Worm (Caenorhabditis elegans) whole organism, young adult: ENCODE results near the gene slc-36.2.

Experiments used
- B0019.2 ChIP-seq: fragments of 200-800 bp; sonication (Bioruptor generic); conservative IDR thresholded peaks from 2 replicates; pipeline ENCODE4 v1.3.6; 2022; ENCODE audit warnings: missing genetic modification reagents, missing genetic modification characterization, missing compliant biosample characterization
- B0261.1 ChIP-seq: sonication (generic microtip); optimal IDR thresholded peaks from 2 replicates; lab custom pipeline; 2016; ENCODE audit warnings: mild to moderate bottlenecking, missing genetic modification characterization, moderate library complexity, missing compliant biosample characterization
- C17E4.6 ChIP-seq: fragments of 200-800 bp; sonication (Bioruptor generic); IDR thresholded peaks from 2 replicates; pipeline ENCODE4 v1.3.6; 2022; ENCODE audit warnings: missing genetic modification reagents, missing genetic modification characterization, missing compliant biosample characterization
- D2030.7 ChIP-seq: fragments of 200-800 bp; sonication (Bioruptor generic); IDR thresholded peaks from 2 replicates; pipeline ENCODE4 v1.3.6; 2022; ENCODE audit warnings: missing genetic modification reagents, missing genetic modification characterization, missing compliant biosample characterization
- F10E7.11 ChIP-seq: sonication (generic microtip); optimal IDR thresholded peaks from 2 replicates; lab custom pipeline; 2017; ENCODE audit warnings: mild to moderate bottlenecking, missing genetic modification characterization, moderate library complexity, missing compliant biosample characterization
- F49E8.2 ChIP-seq: sonication (generic microtip); optimal IDR thresholded peaks from 3 replicates; lab custom pipeline; 2017; ENCODE audit warnings: missing genetic modification characterization, mild to moderate bottlenecking, missing compliant biosample characterization, antibody characterized with exemption, moderate library complexity; ENCODE audit not compliant: insufficient read depth
- K11D2.4 ChIP-seq: fragments of 200-800 bp; sonication (Bioruptor generic); IDR thresholded peaks from 2 replicates; pipeline ENCODE4 v1.3.6; 2022; ENCODE audit warnings: missing genetic modification reagents, missing genetic modification characterization, missing compliant biosample characterization
- T07F8.4 ChIP-seq: sonication (generic microtip); optimal IDR thresholded peaks from 2 replicates; lab custom pipeline; 2016; ENCODE audit warnings: mild to moderate bottlenecking, missing genetic modification characterization, moderate library complexity, missing compliant biosample characterization
- Y67H2A.10 ChIP-seq: fragments of 200-800 bp; sonication (Bioruptor generic); conservative IDR thresholded peaks from 2 replicates; pipeline ENCODE4 v1.3.6; 2022; ENCODE audit warnings: missing genetic modification reagents, missing genetic modification characterization, missing compliant biosample characterization
- Y79H2A.3 ChIP-seq: fragments of 200-800 bp; sonication (Bioruptor generic); conservative IDR thresholded peaks from 2 replicates; pipeline ENCODE4 v1.3.6; 2022; ENCODE audit warnings: missing genetic modification reagents, missing genetic modification characterization, missing compliant biosample characterization
- ama-1 ChIP-seq, 3 experiments: fragments of 150-350 bp in 1 of 3; sonication (generic microtip) in 2 of 3; optimal IDR thresholded peaks; 2 replicates each; lab custom pipeline; 2014 to 2018; ENCODE audit warnings: missing biosample characterization in 2 of 3, missing genetic modification characterization in 2 of 3, missing genetic modification reagents in 2 of 3
- aptf-3 ChIP-seq: fragments of 200-800 bp; sonication (Bioruptor generic); IDR thresholded peaks from 2 replicates; pipeline ENCODE4 v1.3.6; 2022; ENCODE audit warnings: missing genetic modification characterization, missing compliant biosample characterization
- athp-1 ChIP-seq: sonication (generic microtip); optimal IDR thresholded peaks from 2 replicates; lab custom pipeline; 2017; ENCODE audit warnings: mild to moderate bottlenecking, missing genetic modification characterization, missing compliant biosample characterization
- attf-6 ChIP-seq: fragments of 200-800 bp; sonication (Bioruptor generic); IDR thresholded peaks from 2 replicates; pipeline ENCODE4 v1.3.6; 2022; ENCODE audit warnings: missing genetic modification reagents, missing genetic modification characterization, missing compliant biosample characterization
- bed-1 ChIP-seq: fragments of 200-800 bp; sonication (Bioruptor generic); IDR thresholded peaks from 2 replicates; pipeline ENCODE4 v1.3.6; 2022; ENCODE audit warnings: missing genetic modification reagents, missing genetic modification characterization, missing compliant biosample characterization
- bed-2 ChIP-seq: fragments of 200-800 bp; sonication (Bioruptor generic); IDR thresholded peaks from 2 replicates; pipeline ENCODE4 v1.3.6; 2022; ENCODE audit warnings: missing genetic modification reagents, missing genetic modification characterization, missing compliant biosample characterization
- ccch-3 ChIP-seq: fragments of 200-800 bp; sonication (Bioruptor generic); optimal IDR thresholded peaks from 2 replicates; lab custom pipeline; 2018; ENCODE audit warnings: mild to moderate bottlenecking, missing genetic modification characterization, missing compliant biosample characterization
- ceh-40 ChIP-seq: fragments of 200-800 bp; sonication (Bioruptor generic); IDR thresholded peaks from 2 replicates; pipeline ENCODE4 v1.3.6; 2022; ENCODE audit warnings: missing genetic modification characterization, missing compliant biosample characterization
- ceh-79 ChIP-seq: sonication (generic microtip); optimal IDR thresholded peaks from 2 replicates; lab custom pipeline; 2017; ENCODE audit warnings: mild to moderate bottlenecking, missing genetic modification characterization, missing compliant biosample characterization
- chd-7 ChIP-seq: sonication (generic microtip); optimal IDR thresholded peaks from 2 replicates; lab custom pipeline; 2016; ENCODE audit warnings: mild to moderate bottlenecking, missing genetic modification characterization, moderate library complexity, missing compliant biosample characterization
- dpff-1 ChIP-seq: sonication (generic microtip); optimal IDR thresholded peaks from 2 replicates; lab custom pipeline; 2017; ENCODE audit warnings: mild to moderate bottlenecking, missing genetic modification characterization, missing compliant biosample characterization
- efl-1 ChIP-seq: fragments of 150-350 bp; optimal IDR thresholded peaks from 2 replicates; lab custom pipeline; 2014; ENCODE audit warnings: missing biosample characterization, missing genetic modification reagents, missing genetic modification characterization
- egl-18 ChIP-seq: fragments of 200-800 bp; sonication (Bioruptor generic); IDR thresholded peaks from 2 replicates; pipeline ENCODE4 v1.3.6; 2022; ENCODE audit warnings: missing genetic modification reagents, missing genetic modification characterization, missing compliant biosample characterization
- egl-44 ChIP-seq: fragments of 200-800 bp; sonication (Bioruptor generic); IDR thresholded peaks from 2 replicates; pipeline ENCODE4 v1.3.6; 2022; ENCODE audit warnings: missing genetic modification reagents, missing genetic modification characterization, missing compliant biosample characterization
- fkh-3 ChIP-seq: sonication (generic microtip); optimal IDR thresholded peaks from 2 replicates; lab custom pipeline; 2016; ENCODE audit warnings: mild to moderate bottlenecking, missing genetic modification characterization, missing compliant biosample characterization
- him-1 ChIP-seq: sonication (generic microtip); optimal IDR thresholded peaks from 2 replicates; lab custom pipeline; 2016; ENCODE audit warnings: missing genotype, missing genetic modification reagents, missing genetic modification characterization, missing compliant biosample characterization
- hmg-1.2 ChIP-seq: fragments of 200-800 bp; sonication (Bioruptor generic); IDR thresholded peaks from 2 replicates; pipeline ENCODE4 v1.3.6; 2022; ENCODE audit warnings: missing genetic modification reagents, missing genetic modification characterization, missing compliant biosample characterization
- hmg-20 ChIP-seq: fragments of 200-800 bp; sonication (Bioruptor generic); IDR thresholded peaks from 2 replicates; pipeline ENCODE4 v1.3.6; 2022; ENCODE audit warnings: missing genetic modification reagents, missing genetic modification characterization, missing compliant biosample characterization
- hrde-1 ChIP-seq: sonication (generic microtip); optimal IDR thresholded peaks from 2 replicates; lab custom pipeline; 2016; ENCODE audit warnings: missing genetic modification characterization, mild to moderate bottlenecking, missing compliant biosample characterization, moderate library complexity, missing genotype, missing genetic modification reagents, borderline replicate concordance
- madf-10 ChIP-seq: sonication (generic microtip); optimal IDR thresholded peaks from 2 replicates; lab custom pipeline; 2016; ENCODE audit warnings: mild to moderate bottlenecking, missing genetic modification characterization, missing compliant biosample characterization
- mcd-1 ChIP-seq: fragments of 200-800 bp; sonication (Bioruptor generic); IDR thresholded peaks from 2 replicates; pipeline ENCODE4 v1.3.6; 2022; ENCODE audit warnings: missing genetic modification reagents, missing genetic modification characterization, missing compliant biosample characterization
- mes-4 ChIP-seq: sonication (generic microtip); optimal IDR thresholded peaks from 2 replicates; lab custom pipeline; 2016; ENCODE audit warnings: missing genotype, missing genetic modification characterization, missing compliant biosample characterization
- rec-8 ChIP-seq, 2 experiments: sonication (generic microtip); optimal IDR thresholded peaks; 2 replicates each; lab custom pipeline; 2016; ENCODE audit warnings: mild to moderate bottlenecking in 2 of 2, missing genetic modification characterization in 2 of 2, missing genetic modification reagents in 2 of 2, missing genotype in 2 of 2, missing biosample characterization in 1 of 2, missing compliant biosample characterization in 1 of 2, moderate library complexity in 1 of 2
- snpc-1.1 ChIP-seq: sonication (generic microtip); optimal IDR thresholded peaks from 2 replicates; lab custom pipeline; 2017; ENCODE audit warnings: missing genetic modification characterization, mild to moderate bottlenecking, missing compliant biosample characterization, antibody characterized with exemption, moderate library complexity, missing genotype, missing genetic modification reagents; ENCODE audit not compliant: insufficient read depth
- snpc-3.4 ChIP-seq: sonication (generic microtip); optimal IDR thresholded peaks from 2 replicates; lab custom pipeline; 2017; ENCODE audit warnings: missing genetic modification characterization, mild to moderate bottlenecking, missing compliant biosample characterization, antibody characterized with exemption, moderate library complexity, missing genotype, missing genetic modification reagents
- sptf-2 ChIP-seq: fragments of 200-800 bp; sonication (Bioruptor generic); optimal IDR thresholded peaks from 2 replicates; lab custom pipeline; 2018; ENCODE audit warnings: mild to moderate bottlenecking, missing genetic modification characterization, missing compliant biosample characterization
- tbp1 ChIP-seq: fragments of 200-800 bp; sonication (Bioruptor generic); optimal IDR thresholded peaks from 2 replicates; lab custom pipeline; 2018; ENCODE audit warnings: mild to moderate bottlenecking, missing genetic modification characterization, missing compliant biosample characterization
- tbx-9 ChIP-seq: sonication (generic microtip); optimal IDR thresholded peaks from 2 replicates; lab custom pipeline; 2016; ENCODE audit warnings: borderline replicate concordance, missing genetic modification characterization, inconsistent platforms, missing compliant biosample characterization
- unc-62 ChIP-seq: fragments of 150-350 bp; optimal IDR thresholded peaks from 2 replicates; lab custom pipeline; 2014; ENCODE audit warnings: missing biosample characterization, missing genetic modification reagents, missing genetic modification characterization
- ztf-18 ChIP-seq: sonication (generic microtip); optimal IDR thresholded peaks from 2 replicates; lab custom pipeline; 2016; ENCODE audit warnings: missing genotype, mild to moderate bottlenecking, missing genetic modification characterization, missing compliant biosample characterization
- ztf-25 ChIP-seq: fragments of 200-800 bp; sonication (Bioruptor generic); IDR thresholded peaks from 2 replicates; pipeline ENCODE4 v1.3.6; 2022; ENCODE audit warnings: missing genetic modification reagents, missing genetic modification characterization, missing compliant biosample characterization
- ztf-3 ChIP-seq: fragments of 200-800 bp; sonication (Bioruptor generic); optimal IDR thresholded peaks from 2 replicates; lab custom pipeline; 2018; ENCODE audit warnings: mild to moderate bottlenecking, missing genetic modification characterization, missing compliant biosample characterization

slc-36.2 gene

DNA sequence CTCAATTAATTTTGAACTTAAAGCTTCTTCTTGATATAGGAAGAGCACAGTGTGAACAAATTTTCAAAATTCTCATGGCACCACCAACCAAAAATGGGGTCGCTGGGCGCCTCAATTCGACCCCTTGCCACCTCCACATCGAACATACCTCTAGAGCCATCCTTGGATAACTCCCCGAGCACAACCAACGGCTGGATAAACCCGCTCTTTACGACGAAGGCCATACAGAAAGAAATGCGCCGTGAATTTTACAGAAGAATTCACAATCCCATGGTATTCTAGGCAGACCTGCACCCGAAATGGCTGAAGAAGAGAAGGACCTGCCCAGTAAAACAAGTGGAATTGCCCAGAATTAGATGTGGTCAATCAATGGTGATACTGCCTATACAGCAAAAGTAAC is 19.8 kb upstream of the slc-36.2 start:
- no peak for TF ChIP-seq egl-18 (GFP tag; lab: Robert Waterston, UW)
- TF ChIP-seq B0261.1 (tag; lab: Kevin White, UChicago), result no peak
- TF ChIP-seq tbp1, result no peak
- no peak for TF ChIP-seq tbx-9 (tag; lab: Kevin White, UChicago)
- no peak for TF ChIP-seq attf-6 (GFP tag; lab: Robert Waterston, UW)
- TF ChIP-seq fkh-3 (tag; lab: Kevin White, UChicago), result no peak
- TF ChIP-seq mes-4 (tag; lab: Kevin White, UChicago), result no peak
- no peak for TF ChIP-seq snpc-3.4 (tag; lab: Kevin White, UChicago)
- TF ChIP-seq C17E4.6, result no peak
- TF ChIP-seq D2030.7 (GFP tag; lab: Robert Waterston, UW), result no peak
- no peak for TF ChIP-seq unc-62
- TF ChIP-seq K11D2.4, result no peak
- no peak for TF ChIP-seq T07F8.4 (tag; lab: Kevin White, UChicago)
- no peak for TF ChIP-seq sptf-2 (GFP tag; lab: Kevin White, UChicago)
- no peak for TF ChIP-seq Y79H2A.3 (GFP tag; lab: Robert Waterston, UW)
- no peak for TF ChIP-seq bed-2 (GFP tag; lab: Robert Waterston, UW)
- TF ChIP-seq hrde-1, result no peak
- no peak for TF ChIP-seq him-1 (tag; lab: Kevin White, UChicago)
- TF ChIP-seq egl-44 (GFP tag; lab: Robert Waterston, UW), result no peak

DNA sequence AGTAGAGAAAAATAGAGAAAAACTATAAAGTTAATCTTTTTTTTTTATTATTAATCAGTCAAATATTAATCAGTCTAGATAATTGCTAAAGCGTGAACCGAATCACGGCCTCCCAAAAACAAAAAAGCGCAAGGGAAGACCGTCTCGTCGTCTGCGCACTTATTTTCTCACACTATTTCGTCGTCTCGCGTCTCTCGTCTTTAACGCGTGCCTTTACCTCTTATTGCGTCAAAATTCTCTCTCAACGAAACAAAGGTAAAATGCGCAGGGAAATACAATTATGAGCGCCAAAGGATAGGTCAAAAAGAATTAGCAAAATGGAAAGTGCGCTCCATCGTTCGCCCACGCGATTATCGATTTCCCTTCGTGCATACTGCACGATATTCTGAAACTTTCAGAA is 16.3 kb upstream of the slc-36.2 start:
- TF ChIP-seq ztf-18 (tag; lab: Kevin White, UChicago), result peak; percentile 34
- TF ChIP-seq efl-1, result peak; percentile 56
- peak; percentile 76 for TF ChIP-seq mcd-1 (GFP tag; lab: Robert Waterston, UW)
- peak; percentile 90 for TF ChIP-seq hmg-1.2
- no peak for TF ChIP-seq Y67H2A.10 (GFP tag; lab: Robert Waterston, UW)

- no peak for TF ChIP-seq ztf-25 (GFP tag; lab: Robert Waterston, UW)
- no peak for TF ChIP-seq ceh-40 (GFP tag; lab: Robert Waterston, UW)
- TF ChIP-seq unc-62, result no peak
- no peak for TF ChIP-seq ccch-3 (GFP tag; lab: Kevin White, UChicago)
- TF ChIP-seq aptf-3, result no peak
- TF ChIP-seq mcd-1 (GFP tag; lab: Robert Waterston, UW), result no peak
- TF ChIP-seq F49E8.2 (tag; lab: Kevin White, UChicago), result no peak
- TF ChIP-seq F10E7.11 (tag; lab: Kevin White, UChicago), result no peak
- TF ChIP-seq B0019.2, result no peak
- no peak for TF ChIP-seq ama-1 (optimal IDR thresholded peaks at IDR 0.05; lab: Kevin White, UChicago)
- no peak for TF ChIP-seq ama-1 (GFP tag; optimal IDR thresholded peaks at IDR 0.05; lab: Kevin White, UChicago)
- TF ChIP-seq hmg-20 (GFP tag; lab: Robert Waterston, UW), result no peak
- TF ChIP-seq madf-10 (tag; lab: Kevin White, UChicago), result no peak
- no peak for TF ChIP-seq chd-7 (tag; lab: Kevin White, UChicago)
- TF ChIP-seq rec-8 (tag; optimal IDR thresholded peaks at IDR 0.05; lab: Kevin White, UChicago), result no peak
- no peak for TF ChIP-seq bed-1
- TF ChIP-seq ztf-3 (GFP tag; lab: Kevin White, UChicago), result no peak
- TF ChIP-seq dpff-1, result no peak
- no peak for TF ChIP-seq snpc-1.1
- TF ChIP-seq ceh-79, result no peak
- no peak for TF ChIP-seq athp-1 (tag; lab: Kevin White, UChicago)
- TF ChIP-seq, all 124 proteins: peak for 0
Observed at ce11 chrII:508603-509002, 13.8 kb upstream of the slc-36.2 start.
